Fruit fly (Drosophila melanogaster) whole organism, wandering third instar larva: Measurements from ENCODE around the gene CG3091.

Source experiments
- Dfd ChIP-seq: fragments of >200 bp; optimal IDR thresholded peaks from 2 replicates; lab custom pipeline; 2017; ENCODE audit warnings: missing biosample characterization, missing genetic modification characterization
- h ChIP-seq: fragments of 200-800 bp; sonication (Bioruptor generic); optimal IDR thresholded peaks from 3 replicates; lab custom pipeline; 2016; ENCODE audit warnings: missing biosample characterization, mild to moderate bottlenecking, missing genetic modification characterization
- psq ChIP-seq: fragments of 200-800 bp; sonication (Bioruptor generic); optimal IDR thresholded peaks from 3 replicates; lab custom pipeline; 2017; ENCODE audit warnings: missing biosample characterization, mild to moderate bottlenecking, missing genetic modification characterization, moderate library complexity

DNA sequence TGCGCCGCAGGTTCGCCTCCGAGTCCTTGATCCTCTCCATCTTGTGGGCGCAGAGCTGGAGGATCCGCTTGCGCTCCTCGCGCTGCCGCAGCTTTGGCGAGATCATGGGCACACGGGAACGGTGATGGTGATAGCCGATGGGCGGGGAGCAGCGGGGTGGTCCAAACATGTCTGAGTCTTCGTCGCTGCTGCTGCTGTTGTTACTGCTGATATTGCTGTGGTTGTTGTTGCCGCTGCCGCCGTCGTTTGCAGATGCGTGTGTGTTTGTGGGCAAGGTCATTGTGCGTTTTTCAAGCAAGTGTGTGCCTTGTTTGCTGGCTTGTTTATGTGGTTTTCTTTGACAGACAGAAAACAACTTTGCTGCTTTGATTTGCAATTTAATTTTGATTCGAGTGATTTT lies 38.4 kb upstream of the CG3091 start:
- TF ChIP-seq h = no peak
- no peak for TF ChIP-seq psq
- no peak for TF ChIP-seq Dfd (GFP tag; lab: Kevin White, UChicago)
